Fruit fly (Drosophila melanogaster): Measurements from ENCODE around the gene CG14739.

DNA sequence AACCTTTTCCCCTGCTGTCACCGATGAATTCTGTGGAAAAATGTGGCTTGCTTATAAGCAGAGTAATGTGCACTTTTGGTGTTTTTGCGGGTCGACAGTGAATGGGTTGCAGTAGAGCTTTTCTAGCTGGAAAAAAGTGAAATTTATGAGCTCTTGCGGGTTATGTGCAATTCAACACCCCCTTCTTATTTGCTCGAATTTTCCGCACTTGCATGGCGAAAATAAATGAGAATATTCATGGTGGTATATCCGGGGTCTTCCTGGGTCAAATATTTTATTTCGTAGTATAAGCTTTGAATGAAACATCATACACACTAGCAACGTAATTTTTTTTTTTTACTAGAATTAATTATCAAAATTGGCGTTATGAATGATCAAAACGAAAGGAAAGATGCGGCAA lies 8.8 kb downstream of the CG14739 start, which contains the start of gene CG14736:
- TF ChIP-seq toe (GFP tag; optimal IDR thresholded peaks at IDR 0.05) (no peak), ovo (GFP tag; optimal IDR thresholded peaks at IDR 0.05) (no peak), tj (GFP tag; optimal IDR thresholded peaks at IDR 0.05) (no peak), cic (GFP tag; optimal IDR thresholded peaks at IDR 0.05) (no peak), CG7101 (tag; optimal IDR thresholded peaks at IDR 0.05) (no peak), CG5204 (GFP tag; optimal IDR thresholded peaks at IDR 0.05) (no peak), kay (GFP tag; ENCODE audit: borderline replicate concordance) (no peak), CG12768 (GFP tag; optimal IDR thresholded peaks at IDR 0.05) (no peak), CG14711 (tag; optimal IDR thresholded peaks at IDR 0.05) (no peak), CG11617 (GFP tag; optimal IDR thresholded peaks at IDR 0.05) (no peak)
